Worm (Caenorhabditis elegans) whole organism, L1 larva: Measurements from ENCODE around the gene Y56A3A.28.

Source experiments
- C04F5.9 ChIP-seq: sonication (generic microtip); optimal IDR thresholded peaks from 2 replicates; lab custom pipeline; 2016; ENCODE audit warnings: missing genetic modification characterization, missing compliant biosample characterization
- F16B12.6 ChIP-seq: fragments of 150-350 bp; optimal IDR thresholded peaks from 2 replicates; lab custom pipeline; 2014; ENCODE audit warnings: missing biosample characterization, missing genetic modification characterization
- Y116A8C.19 ChIP-seq: sonication (generic microtip); optimal IDR thresholded peaks from 2 replicates; lab custom pipeline; 2016; ENCODE audit warnings: missing compliant biosample characterization, missing genetic modification characterization, borderline replicate concordance
- blmp-1 ChIP-seq: fragments of 150-350 bp; optimal IDR thresholded peaks from 2 replicates; lab custom pipeline; 2014; ENCODE audit warnings: missing biosample characterization, missing genetic modification characterization
- ceh-63 ChIP-seq: fragments of 200-800 bp; sonication (Bioruptor generic); optimal IDR thresholded peaks from 2 replicates; lab custom pipeline; 2018; ENCODE audit warnings: mild to moderate bottlenecking, missing genetic modification characterization, missing compliant biosample characterization
- ceh-88 ChIP-seq: fragments of 200-800 bp; sonication (Bioruptor generic); IDR thresholded peaks from 2 replicates; pipeline ENCODE4 v1.3.6; 2022; ENCODE audit warnings: missing genetic modification characterization, missing compliant biosample characterization
- ces-1 ChIP-seq: fragments of 150-350 bp; optimal IDR thresholded peaks from 2 replicates; lab custom pipeline; 2014; ENCODE audit warnings: missing biosample characterization, missing genetic modification reagents, missing genetic modification characterization
- dpl-1 ChIP-seq, 3 experiments: fragments of 150-350 bp in 2 of 3; sonication (generic microtip) in 1 of 3; optimal IDR thresholded peaks; 2 replicates each; lab custom pipeline; 2014 to 2017; ENCODE audit warnings: missing biosample characterization in 3 of 3, missing genetic modification characterization in 3 of 3, missing genetic modification reagents in 3 of 3
- efl-1 ChIP-seq, 4 experiments: fragments of 150-350 bp; optimal IDR thresholded peaks in 3 of 4; peaks in 1 of 4; 1 replicate in 1 of 4; 2 replicates in 3 of 4; lab custom pipeline; 2014; ENCODE audit warnings: missing biosample characterization in 2 of 4, missing genetic modification characterization in 2 of 4, missing genetic modification reagents in 2 of 4
- egl-27 ChIP-seq, 2 experiments: fragments of 150-350 bp in 1 of 2; sonication (generic microtip); optimal IDR thresholded peaks; 3 replicates each; lab custom pipeline; 2017 to 2018; ENCODE audit warnings: missing biosample characterization in 2 of 2, missing genetic modification characterization in 2 of 2, missing genetic modification reagents in 2 of 2
- elt-3 ChIP-seq, 6 experiments: fragments of 150-350 bp in 1 of 6; sonication (generic microtip); optimal IDR thresholded peaks; 2 replicates each; lab custom pipeline; 2017 to 2018; ENCODE audit warnings: missing biosample characterization in 6 of 6, missing genetic modification characterization in 6 of 6, inconsistent platforms in 1 of 6
- ets-5 ChIP-seq: fragments of 200-800 bp; sonication (Bioruptor generic); IDR thresholded peaks from 2 replicates; pipeline ENCODE4 v1.3.6; 2022; ENCODE audit warnings: missing genetic modification characterization, missing compliant biosample characterization
- hlh-4 ChIP-seq: sonication (generic microtip); optimal IDR thresholded peaks from 2 replicates; lab custom pipeline; 2016; ENCODE audit warnings: mild to moderate bottlenecking, missing genetic modification characterization, missing compliant biosample characterization
- lin-15B ChIP-seq: fragments of 150-350 bp; sonication (generic microtip); optimal IDR thresholded peaks from 3 replicates; lab custom pipeline; 2014; ENCODE audit warnings: missing biosample characterization, missing genetic modification characterization
- lin-35 ChIP-seq, 2 experiments: fragments of 150-350 bp; optimal IDR thresholded peaks; 2 replicates each; lab custom pipeline; 2014; ENCODE audit warnings: missing biosample characterization in 2 of 2, missing genetic modification characterization in 2 of 2, missing genetic modification reagents in 2 of 2
- lin-39 ChIP-seq: fragments of 150-350 bp; optimal IDR thresholded peaks from 2 replicates; lab custom pipeline; 2014; ENCODE audit warnings: missing biosample characterization, missing genetic modification reagents, missing genetic modification characterization
- lir-3 ChIP-seq: sonication (generic microtip); optimal IDR thresholded peaks from 2 replicates; lab custom pipeline; 2016; ENCODE audit warnings: mild to moderate bottlenecking, missing genetic modification characterization, moderate library complexity, missing compliant biosample characterization; ENCODE audit not compliant: poor library complexity
- mab-9 ChIP-seq: fragments of 200-800 bp; sonication (Bioruptor generic); IDR thresholded peaks from 2 replicates; pipeline ENCODE4 v1.3.6; 2022; ENCODE audit warnings: missing genetic modification reagents, missing genetic modification characterization, missing compliant biosample characterization
- mdl-1 ChIP-seq, 2 experiments: fragments of 150-350 bp; optimal IDR thresholded peaks; 2 replicates each; lab custom pipeline; 2014 to 2017; ENCODE audit warnings: missing biosample characterization in 2 of 2, missing genetic modification characterization in 2 of 2, inconsistent platforms in 1 of 2
- mep-1 ChIP-seq: fragments of 150-350 bp; optimal IDR thresholded peaks from 2 replicates; lab custom pipeline; 2014; ENCODE audit warnings: missing biosample characterization, missing genetic modification characterization
- nhr-11 ChIP-seq: fragments of 150-350 bp; optimal IDR thresholded peaks from 2 replicates; lab custom pipeline; 2014; ENCODE audit warnings: missing biosample characterization, missing genetic modification characterization
- nhr-19 ChIP-seq: fragments of 200-800 bp; sonication (Bioruptor generic); conservative IDR thresholded peaks from 2 replicates; pipeline ENCODE4 v1.3.6; 2022; ENCODE audit warnings: missing genetic modification characterization, missing compliant biosample characterization
- nhr-237 ChIP-seq: fragments of 150-350 bp; optimal IDR thresholded peaks from 2 replicates; lab custom pipeline; 2014; ENCODE audit warnings: missing biosample characterization, missing genetic modification characterization
- nhr-76 ChIP-seq: sonication (generic microtip); optimal IDR thresholded peaks from 2 replicates; lab custom pipeline; 2017; ENCODE audit warnings: missing biosample characterization, missing genetic modification characterization
- nhr-85 ChIP-seq: sonication (generic microtip); peaks from one replicate; lab custom pipeline; 2016; ENCODE audit warnings: missing genetic modification characterization, inconsistent platforms, missing compliant biosample characterization
- nhr-90 ChIP-seq: sonication (generic microtip); optimal IDR thresholded peaks from 2 replicates; lab custom pipeline; 2016; ENCODE audit warnings: mild to moderate bottlenecking, missing genetic modification characterization, missing compliant biosample characterization; ENCODE audit not compliant: poor library complexity
- pag-3 ChIP-seq: sonication (generic microtip); optimal IDR thresholded peaks from 2 replicates; lab custom pipeline; 2017; ENCODE audit warnings: missing genetic modification characterization, mild to moderate bottlenecking, missing compliant biosample characterization, antibody characterized with exemption, borderline replicate concordance; ENCODE audit not compliant: insufficient read depth
- pax-3 ChIP-seq: fragments of 200-800 bp; sonication (Bioruptor generic); optimal IDR thresholded peaks from 2 replicates; lab custom pipeline; 2018; ENCODE audit warnings: mild to moderate bottlenecking, missing genetic modification characterization, moderate library complexity, missing compliant biosample characterization
- rnt-1 ChIP-seq: sonication (generic microtip); optimal IDR thresholded peaks from 2 replicates; lab custom pipeline; 2016; ENCODE audit warnings: mild to moderate bottlenecking, missing genetic modification characterization, moderate library complexity, missing compliant biosample characterization
- skn-1 ChIP-seq: fragments of 150-350 bp; optimal IDR thresholded peaks from 2 replicates; lab custom pipeline; 2014; ENCODE audit warnings: missing biosample characterization, missing genetic modification characterization
- snu-23 ChIP-seq: sonication (generic microtip); optimal IDR thresholded peaks from 2 replicates; lab custom pipeline; 2016; ENCODE audit warnings: missing genetic modification characterization, missing compliant biosample characterization
- unc-130 ChIP-seq: fragments of 150-350 bp; optimal IDR thresholded peaks from 2 replicates; lab custom pipeline; 2017; ENCODE audit warnings: missing biosample characterization, missing genetic modification characterization, inconsistent platforms
- unc-30 ChIP-seq: sonication (generic microtip); optimal IDR thresholded peaks from 2 replicates; lab custom pipeline; 2017; ENCODE audit warnings: missing biosample characterization, missing genetic modification characterization
- unc-98 ChIP-seq: fragments of 200-800 bp; sonication (Bioruptor generic); IDR thresholded peaks from 2 replicates; pipeline ENCODE4 v1.3.6; 2022; ENCODE audit warnings: missing genetic modification characterization, missing compliant biosample characterization
- xbp-1 ChIP-seq: sonication (generic microtip); optimal IDR thresholded peaks from 2 replicates; lab custom pipeline; 2016; ENCODE audit warnings: missing genetic modification characterization, missing compliant biosample characterization
- zag-1 ChIP-seq: fragments of 150-350 bp; optimal IDR thresholded peaks from 2 replicates; lab custom pipeline; 2014; ENCODE audit warnings: missing biosample characterization, missing genetic modification characterization
- ztf-11 ChIP-seq, 2 experiments: sonication (generic microtip); optimal IDR thresholded peaks; 2 replicates each; lab custom pipeline; 2016 to 2017; ENCODE audit warnings: missing genetic modification characterization in 2 of 2, missing biosample characterization in 1 of 2, missing compliant biosample characterization in 1 of 2

Gene Y56A3A.28

ce11 chrIII:11981539-11981938 lies 10.4 kb upstream of the Y56A3A.28 start (continued):
- TF ChIP-seq ztf-11 (tag; optimal IDR thresholded peaks at IDR 0.05; lab: Kevin White, UChicago) = no peak
- no peak for TF ChIP-seq nhr-76 (tag; lab: Kevin White, UChicago)
- TF ChIP-seq Y116A8C.19 = no peak
- TF ChIP-seq mab-9 = no peak
- TF ChIP-seq ces-1 = no peak
- no peak for TF ChIP-seq lin-39 (tag; lab: Kevin White, UChicago)
- TF ChIP-seq lin-15B (tag; lab: Kevin White, UChicago) = peak; percentile 44
- TF ChIP-seq skn-1 (tag; lab: Kevin White, UChicago) = peak; percentile 23
- TF ChIP-seq, all 84 proteins: peak for 17

ce11 chrIII:11980743-11981142 lies 9.6 kb upstream of the Y56A3A.28 start:
- TF ChIP-seq F16B12.6 (tag; lab: Kevin White, UChicago) (no peak), ceh-63 (GFP tag; lab: Kevin White, UChicago) (no peak), egl-27 (tag; optimal IDR thresholded peaks at IDR 0.05; lab: Kevin White, UChicago) (no peak), snu-23 (GFP tag; lab: Kevin White, UChicago) (no peak), nhr-237 (no peak), ets-5 (GFP tag; lab: Robert Waterston, UW) (no peak)
- TF ChIP-seq, all 84 proteins: peak for 0

ce11 chrIII:11978742-11979141 lies 7.6 kb upstream of the Y56A3A.28 start, which contains the start of gene Y56A3A.30:
TSS of gene Y56A3A.30 (minus strand) at chrIII:11979065.
- TF ChIP-seq lin-39 (tag; lab: Kevin White, UChicago) (no peak), nhr-11 (tag; lab: Kevin White, UChicago) (no peak), mdl-1 (tag; optimal IDR thresholded peaks at IDR 0.05; lab: Kevin White, UChicago) (no peak), elt-3 (tag; optimal IDR thresholded peaks at IDR 0.05; lab: Kevin White, UChicago) (no peak), hlh-4 (no peak), pag-3 (no peak), unc-98 (GFP tag; lab: Robert Waterston, UW) (no peak), unc-30 (no peak), dpl-1 (GFP tag; optimal IDR thresholded peaks at IDR 0.05; lab: Kevin White, UChicago) (no peak), rnt-1 (tag; lab: Kevin White, UChicago) (no peak), ets-5 (GFP tag; lab: Robert Waterston, UW) (no peak), nhr-19 (GFP tag; lab: Robert Waterston, UW) (no peak), ceh-88 (GFP tag; lab: Robert Waterston, UW) (no peak), unc-130 (tag; lab: Kevin White, UChicago) (no peak), skn-1 (tag; lab: Kevin White, UChicago) (no peak), mep-1 (no peak)

- TF ChIP-seq xbp-1 (tag; lab: Kevin White, UChicago) (no peak), lin-35 (GFP tag; optimal IDR thresholded peaks at IDR 0.05; lab: Kevin White, UChicago) (peak; percentile 25 to 81), C04F5.9 (tag; lab: Kevin White, UChicago) (no peak), nhr-85 (tag; lab: Kevin White, UChicago) (peak; percentile 46), mdl-1 (tag; optimal IDR thresholded peaks at IDR 0.05; lab: Kevin White, UChicago) (peak in 1 of 2 experiments; percentile 4), efl-1 (optimal IDR thresholded peaks at IDR 0.05; lab: Kevin White, UChicago) (peak; percentile 79 to 87), efl-1 (GFP tag; optimal IDR thresholded peaks at IDR 0.05 in 1 of 2; lab: Kevin White, UChicago) (peak; percentile 75 to 98), lir-3 (tag; lab: Kevin White, UChicago) (no peak), dpl-1 (GFP tag; optimal IDR thresholded peaks at IDR 0.05; lab: Kevin White, UChicago) (peak; percentile 39 to 80 (median 73))
Observed at ce11 chrIII:11974414-11974813, 3.2 kb upstream of the Y56A3A.28 start, which contains the start of gene Y56A3A.31. TSS of gene Y56A3A.31 (plus strand) at chrIII:11974477.

ce11 chrIII:11973996-11974395 lies 2.8 kb upstream of the Y56A3A.28 start, which contains the start of gene ung-1:
TSS of gene ung-1 (minus strand) at chrIII:11974096.
- no peak for TF ChIP-seq lin-15B (tag; lab: Kevin White, UChicago)
- no peak for TF ChIP-seq C04F5.9 (tag; lab: Kevin White, UChicago)
- TF ChIP-seq zag-1 (tag; lab: Kevin White, UChicago) = no peak
- no peak for TF ChIP-seq snu-23 (GFP tag; lab: Kevin White, UChicago)
- TF ChIP-seq blmp-1 (tag; lab: Kevin White, UChicago) = no peak
- no peak for TF ChIP-seq lir-3 (tag; lab: Kevin White, UChicago)
- TF ChIP-seq pax-3 (tag; lab: Kevin White, UChicago) = no peak
- TF ChIP-seq nhr-90 (tag; lab: Kevin White, UChicago) = no peak
- TF ChIP-seq, all 84 proteins: peak for 0
